Fruit fly (Drosophila melanogaster) whole organism, pupa: ENCODE results near the gene ND-B14.5B.

Source experiments
- CG10348 ChIP-seq: fragments of 200-800 bp; sonication (Bioruptor generic); IDR thresholded peaks from 2 replicates; pipeline ENCODE4 v1.3.6; 2022; ENCODE audit warnings: missing biosample characterization, missing genetic modification characterization
- CG12605 ChIP-seq: fragments of 200-800 bp; sonication (Bioruptor generic); IDR thresholded peaks from 2 replicates; pipeline ENCODE4 v1.3.6; 2022; ENCODE audit warnings: missing biosample characterization, missing genetic modification characterization
- CG13204 ChIP-seq: fragments of 200-800 bp; sonication (Bioruptor generic); optimal IDR thresholded peaks from 2 replicates; lab custom pipeline; 2018; ENCODE audit warnings: missing biosample characterization, mild to moderate bottlenecking, missing genetic modification characterization, moderate library complexity
- CG15710 ChIP-seq: fragments of 200-800 bp; sonication (Bioruptor generic); optimal IDR thresholded peaks from 2 replicates; lab custom pipeline; 2018; ENCODE audit warnings: missing biosample characterization, mild to moderate bottlenecking, missing genetic modification characterization, moderate library complexity
- CG17806 ChIP-seq: fragments of 200-800 bp; sonication (Bioruptor generic); optimal IDR thresholded peaks from 2 replicates; lab custom pipeline; 2018; ENCODE audit warnings: missing biosample characterization, mild to moderate bottlenecking, missing genetic modification characterization, moderate library complexity
- CG4496 ChIP-seq: fragments of 200-800 bp; sonication (Bioruptor generic); IDR thresholded peaks from 3 replicates; pipeline ENCODE4 v1.3.6; 2022; ENCODE audit warnings: missing biosample characterization, missing genetic modification characterization
- CG8301 ChIP-seq: fragments of 200-800 bp; sonication (Bioruptor generic); optimal IDR thresholded peaks from 2 replicates; lab custom pipeline; 2018; ENCODE audit warnings: missing biosample characterization, mild to moderate bottlenecking, missing genetic modification characterization
- CG9948 ChIP-seq: fragments of 200-800 bp; sonication (Bioruptor generic); optimal IDR thresholded peaks from 2 replicates; lab custom pipeline; 2018; ENCODE audit warnings: missing biosample characterization, mild to moderate bottlenecking, missing genetic modification characterization, moderate library complexity
- Pif1A ChIP-seq: fragments of 200-800 bp; sonication (Bioruptor generic); optimal IDR thresholded peaks from 3 replicates; lab custom pipeline; 2016; ENCODE audit warnings: missing biosample characterization, missing genetic modification characterization
- Snoo ChIP-seq: fragments of 200-800 bp; sonication (Bioruptor generic); optimal IDR thresholded peaks from 3 replicates; lab custom pipeline; 2017; ENCODE audit warnings: missing biosample characterization, mild to moderate bottlenecking, missing genetic modification characterization, inconsistent platforms
- rn ChIP-seq: fragments of 200-800 bp; sonication (Bioruptor generic); IDR thresholded peaks from 2 replicates; pipeline ENCODE4 v1.3.6; 2022; ENCODE audit warnings: missing biosample characterization, missing genetic modification characterization

DNA sequence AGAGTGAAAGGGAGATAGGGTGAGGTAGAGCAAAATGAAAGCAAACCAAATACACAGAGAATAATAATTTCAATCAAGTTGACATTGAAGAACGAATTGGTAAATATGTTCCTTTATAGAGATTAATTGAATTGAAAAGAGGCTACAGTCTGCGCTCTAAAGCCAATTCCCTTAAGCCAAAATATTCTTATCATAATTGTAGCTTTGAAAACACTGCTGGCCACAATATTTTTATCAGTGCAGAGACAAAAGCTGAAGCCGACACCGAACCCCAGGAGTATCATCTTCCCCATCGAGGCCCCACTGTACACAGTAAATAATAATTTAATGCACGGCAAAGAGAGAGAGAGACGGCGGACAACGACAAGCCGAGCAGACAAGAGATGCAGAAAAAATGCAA lies 39.8 kb downstream of the ND-B14.5B start:
- TF ChIP-seq Snoo (tag; lab: Kevin White, UChicago) (peak; percentile 68), CG8301 (tag; lab: Kevin White, UChicago) (peak; percentile 85), CG13204 (GFP tag; lab: Kevin White, UChicago) (peak; percentile 3), CG10348 (GFP tag; lab: Robert Waterston, UW) (peak; percentile 66), rn (peak; percentile 80), CG9948 (peak; percentile 69), CG15710 (peak; percentile 49), CG17806 (peak; percentile 71), Pif1A (GFP tag; lab: Kevin White, UChicago) (peak; percentile 82), CG12605 (GFP tag; lab: Robert Waterston, UW) (peak; percentile 64), CG4496 (peak; percentile 92)
